Worm (Caenorhabditis elegans): ENCODE results near the gene F38B6.4.

Gene F38B6.4

DNA sequence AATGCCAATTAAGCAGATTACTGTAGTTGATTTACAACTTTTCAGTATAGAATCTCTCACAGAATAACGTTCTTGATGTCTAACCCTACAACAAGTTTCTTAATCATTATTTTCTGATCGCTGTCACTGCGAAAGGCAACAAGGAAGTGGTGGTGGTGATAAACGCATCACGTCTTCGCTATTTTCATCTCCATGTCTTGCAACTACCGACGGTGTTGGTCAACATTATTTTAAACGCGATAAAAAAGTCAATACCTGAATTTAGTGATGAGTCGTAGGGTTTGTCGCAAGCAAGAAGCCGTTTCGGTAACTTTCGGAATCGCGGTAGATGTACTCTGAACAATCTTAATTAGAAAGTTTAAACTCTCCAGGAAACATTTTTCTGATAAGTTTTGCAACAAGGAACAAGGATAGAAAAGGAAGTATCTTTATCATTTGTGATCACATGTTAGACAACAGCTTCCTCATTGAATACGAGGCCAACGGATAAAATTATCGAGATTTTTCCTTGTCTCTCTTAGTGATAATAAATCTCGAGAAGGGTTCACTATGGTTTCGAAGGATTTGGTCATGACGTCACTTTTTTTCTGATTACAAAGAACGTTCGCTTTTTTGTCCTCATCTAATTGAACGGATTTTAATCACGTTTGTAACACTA, 10.8 kb upstream of the F38B6.4 start:
- no peak for TF ChIP-seq cey-2 (tag; optimal IDR thresholded peaks at IDR 0.05; ENCODE audit: borderline replicate concordance, insufficient read depth)
- TF ChIP-seq nhr-6 (tag; optimal IDR thresholded peaks at IDR 0.05): no peak
- no peak for TF ChIP-seq lin-15B (tag; optimal IDR thresholded peaks at IDR 0.05)
- no peak for TF ChIP-seq T26A8.4 (GFP tag; IDR thresholded peaks at IDR 0.05)
- no peak for TF ChIP-seq zip-11 (GFP tag; IDR thresholded peaks at IDR 0.05)
- no peak for TF ChIP-seq zag-1 (tag; optimal IDR thresholded peaks at IDR 0.05)
- TF ChIP-seq dmd-8 (GFP tag; IDR thresholded peaks at IDR 0.05): no peak
- TF ChIP-seq hif-1 (tag; optimal IDR thresholded peaks at IDR 0.05): no peak
- no peak for TF ChIP-seq spr-3 (GFP tag; optimal IDR thresholded peaks at IDR 0.05)
- TF ChIP-seq ztf-7 (tag; optimal IDR thresholded peaks at IDR 0.05): no peak
- no peak for TF ChIP-seq nhr-25 (tag; optimal IDR thresholded peaks at IDR 0.05; ENCODE audit: borderline replicate concordance, insufficient read depth)
- no peak for TF ChIP-seq egl-43 (GFP tag; IDR thresholded peaks at IDR 0.05)
- no peak for TF ChIP-seq spr-1 (tag; optimal IDR thresholded peaks at IDR 0.05)
- no peak for TF ChIP-seq dmd-9 (GFP tag; IDR thresholded peaks at IDR 0.05)
- TF ChIP-seq madf-9 (GFP tag; conservative IDR thresholded peaks at IDR 0.05): no peak
- TF ChIP-seq madf-5 (GFP tag; IDR thresholded peaks at IDR 0.05): no peak
- TF ChIP-seq ceh-44 (GFP tag; IDR thresholded peaks at IDR 0.05): no peak
- TF ChIP-seq mdl-1 (tag; optimal IDR thresholded peaks at IDR 0.05): peak in 1 of 2 experiments; percentile 8
- no peak for TF ChIP-seq zip-2 (tag; optimal IDR thresholded peaks at IDR 0.05)
- peak; percentile 38 for TF ChIP-seq hlh-11 (tag; optimal IDR thresholded peaks at IDR 0.05)
- no peak for TF ChIP-seq mes-2 (tag; optimal IDR thresholded peaks at IDR 0.05; ENCODE audit: poor library complexity, severe bottlenecking)
- no peak for TF ChIP-seq T20F7.1 (GFP tag; optimal IDR thresholded peaks at IDR 0.05)
- no peak for TF ChIP-seq lir-3 (tag; optimal IDR thresholded peaks at IDR 0.05)
- TF ChIP-seq nhr-76 (tag; optimal IDR thresholded peaks at IDR 0.05): no peak
- TF ChIP-seq ceh-62 (tag; optimal IDR thresholded peaks at IDR 0.05): no peak
- no peak for TF ChIP-seq ceh-32 (tag; optimal IDR thresholded peaks at IDR 0.05; ENCODE audit: poor library complexity)
- no peak for TF ChIP-seq zfp-2 (tag; optimal IDR thresholded peaks at IDR 0.05)
- TF ChIP-seq ama-1 (optimal IDR thresholded peaks at IDR 0.05): no peak
- no peak for TF ChIP-seq aly-2 (tag; optimal IDR thresholded peaks at IDR 0.05)
- no peak for TF ChIP-seq attf-4 (tag; optimal IDR thresholded peaks at IDR 0.05)
- no peak for TF ChIP-seq duxl-1 (tag; optimal IDR thresholded peaks at IDR 0.05; ENCODE audit: poor library complexity)
- TF ChIP-seq unc-62 (GFP tag; optimal IDR thresholded peaks at IDR 0.05 in 1 of 2): peak in 1 of 2 experiments; percentile 75
- no peak for TF ChIP-seq unc-62 (tag; optimal IDR thresholded peaks at IDR 0.05)
- no peak for TF ChIP-seq ceh-20 (GFP tag; IDR thresholded peaks at IDR 0.05)
- no peak for TF ChIP-seq hmg-1.1 (GFP tag; IDR thresholded peaks at IDR 0.05)
- no peak for TF ChIP-seq Y105C5A.15 (GFP tag; IDR thresholded peaks at IDR 0.05)
- TF ChIP-seq D1046.2 (GFP tag; IDR thresholded peaks at IDR 0.05): no peak
- no peak for TF ChIP-seq ceh-28 (tag; optimal IDR thresholded peaks at IDR 0.05)
- peak; percentile 6 for TF ChIP-seq hlh-30 (tag; optimal IDR thresholded peaks at IDR 0.05; ENCODE audit: insufficient read depth)
- no peak for TF ChIP-seq daf-16 (GFP tag; optimal IDR thresholded peaks at IDR 0.05)
- TF ChIP-seq daf-16 (tag; optimal IDR thresholded peaks at IDR 0.05): peak; percentile 2
- TF ChIP-seq nhr-48 (tag; optimal IDR thresholded peaks at IDR 0.05): peak; percentile 29
- TF ChIP-seq dmd-6 (GFP tag; IDR thresholded peaks at IDR 0.05): no peak
- TF ChIP-seq nhr-28 (tag; optimal IDR thresholded peaks at IDR 0.05): no peak
- TF ChIP-seq ctbp-1 (GFP tag; IDR thresholded peaks at IDR 0.05): no peak
- TF ChIP-seq daf-12 (tag; optimal IDR thresholded peaks at IDR 0.05): no peak
- no peak for TF ChIP-seq lim-7 (GFP tag; IDR thresholded peaks at IDR 0.05)
- TF ChIP-seq php-3 (GFP tag; IDR thresholded peaks at IDR 0.05): no peak
- no peak for TF ChIP-seq F49E8.2 (tag; optimal IDR thresholded peaks at IDR 0.05; ENCODE audit: borderline replicate concordance)
- no peak for TF ChIP-seq daf-8 (GFP tag; IDR thresholded peaks at IDR 0.05)
- peak; percentile 37 for TF ChIP-seq nhr-10 (tag; optimal IDR thresholded peaks at IDR 0.05)
